Worm (Caenorhabditis elegans) whole organism, L4 larva: ENCODE results near the gene ufd-2.

Source experiments
- D1046.2 ChIP-seq: fragments of 200-800 bp; sonication (Bioruptor generic); IDR thresholded peaks from 2 replicates; pipeline ENCODE4 v1.3.6; 2022; ENCODE audit warnings: missing genetic modification characterization, missing compliant biosample characterization
- F37D6.2 ChIP-seq: sonication (generic microtip); optimal IDR thresholded peaks from 2 replicates; lab custom pipeline; 2016; ENCODE audit warnings: mild to moderate bottlenecking, missing genetic modification characterization, missing compliant biosample characterization
- F44E2.7 ChIP-seq: fragments of 200-800 bp; sonication (Bioruptor generic); IDR thresholded peaks from 2 replicates; pipeline ENCODE4 v2.1.2; 2022; ENCODE audit warnings: missing genetic modification characterization, missing compliant biosample characterization
- F49E8.2 ChIP-seq: sonication (generic microtip); optimal IDR thresholded peaks from 2 replicates; lab custom pipeline; 2016; ENCODE audit warnings: missing compliant biosample characterization, mild to moderate bottlenecking, missing genetic modification characterization, borderline replicate concordance
- R02D3.7 ChIP-seq: fragments of 150-350 bp; sonication (generic microtip); optimal IDR thresholded peaks from 3 replicates; lab custom pipeline; 2014; ENCODE audit warnings: missing biosample characterization, missing genetic modification characterization
- T20F7.1 ChIP-seq: fragments of 200-800 bp; sonication (Bioruptor generic); optimal IDR thresholded peaks from 2 replicates; lab custom pipeline; 2018; ENCODE audit warnings: mild to moderate bottlenecking, missing genetic modification characterization, missing compliant biosample characterization
- Y105C5A.15 ChIP-seq: fragments of 200-800 bp; sonication (Bioruptor generic); IDR thresholded peaks from 2 replicates; pipeline ENCODE4 v1.3.6; 2022; ENCODE audit warnings: missing genetic modification characterization, missing compliant biosample characterization
- Y48G9A.11 ChIP-seq: fragments of 200-800 bp; sonication (Bioruptor generic); IDR thresholded peaks from 2 replicates; pipeline ENCODE4 v1.3.6; 2022; ENCODE audit warnings: missing genetic modification reagents, missing genetic modification characterization, missing compliant biosample characterization
- Y75B8A.6 ChIP-seq: fragments of 200-800 bp; sonication (Bioruptor generic); IDR thresholded peaks from 2 replicates; pipeline ENCODE4 v1.3.6; 2022; ENCODE audit warnings: missing genetic modification reagents, missing genetic modification characterization, missing compliant biosample characterization
- ZK546.5 ChIP-seq, 2 experiments: sonication (generic microtip); optimal IDR thresholded peaks; 2 replicates each; lab custom pipeline; 2017; ENCODE audit warnings: missing biosample characterization in 2 of 2, missing genetic modification characterization in 2 of 2
- aly-2 ChIP-seq: sonication (generic microtip); optimal IDR thresholded peaks from 2 replicates; lab custom pipeline; 2018; ENCODE audit warnings: missing biosample characterization, missing genetic modification characterization
- attf-4 ChIP-seq: sonication (generic microtip); optimal IDR thresholded peaks from 3 replicates; lab custom pipeline; 2017; ENCODE audit warnings: missing biosample characterization, missing genetic modification characterization
- ceh-20 ChIP-seq: fragments of 200-800 bp; sonication (Bioruptor generic); IDR thresholded peaks from 2 replicates; pipeline ENCODE4 v1.3.6; 2022; ENCODE audit warnings: missing genetic modification reagents, missing genetic modification characterization, missing compliant biosample characterization
- ceh-32 ChIP-seq: sonication (generic microtip); optimal IDR thresholded peaks from 2 replicates; lab custom pipeline; 2016; ENCODE audit warnings: mild to moderate bottlenecking, missing genetic modification characterization, missing compliant biosample characterization; ENCODE audit not compliant: poor library complexity
- ceh-62 ChIP-seq: sonication (generic microtip); optimal IDR thresholded peaks from 2 replicates; lab custom pipeline; 2017; ENCODE audit warnings: missing biosample characterization, missing genetic modification characterization
- daf-16 ChIP-seq, 3 experiments: sonication (generic microtip); optimal IDR thresholded peaks; 2 replicates each; lab custom pipeline; 2016 to 2017; ENCODE audit warnings: missing genetic modification characterization in 3 of 3, missing genetic modification reagents in 3 of 3, mild to moderate bottlenecking in 2 of 3, missing compliant biosample characterization in 2 of 3, missing biosample characterization in 1 of 3, moderate library complexity in 1 of 3
- daf-8 ChIP-seq: fragments of 200-800 bp; sonication (Bioruptor generic); IDR thresholded peaks from 2 replicates; pipeline ENCODE4 v1.3.6; 2022; ENCODE audit warnings: missing genetic modification characterization, missing compliant biosample characterization
- dpl-1 ChIP-seq: fragments of 150-350 bp; optimal IDR thresholded peaks from 2 replicates; lab custom pipeline; 2014; ENCODE audit warnings: missing biosample characterization, missing genetic modification reagents, missing genetic modification characterization
- dve-1 ChIP-seq: sonication (generic microtip); optimal IDR thresholded peaks from 2 replicates; lab custom pipeline; 2017; ENCODE audit warnings: antibody characterized with exemption, mild to moderate bottlenecking, missing genetic modification characterization, missing compliant biosample characterization; ENCODE audit not compliant: insufficient read depth
- egl-27 ChIP-seq: sonication (generic microtip); optimal IDR thresholded peaks from 3 replicates; lab custom pipeline; 2017; ENCODE audit warnings: missing biosample characterization, missing genetic modification reagents, missing genetic modification characterization
- fkh-10 ChIP-seq: fragments of 150-350 bp; optimal IDR thresholded peaks from 2 replicates; lab custom pipeline; 2014; ENCODE audit warnings: missing biosample characterization, missing genetic modification reagents, missing genetic modification characterization
- fos-1 ChIP-seq: fragments of 150-350 bp; optimal IDR thresholded peaks from 2 replicates; lab custom pipeline; 2014; ENCODE audit warnings: missing biosample characterization, missing genetic modification characterization
- hif-1 ChIP-seq, 2 experiments: sonication (generic microtip); optimal IDR thresholded peaks; 2 replicates each; lab custom pipeline; 2016 to 2017; ENCODE audit warnings: missing compliant biosample characterization in 2 of 2, missing genetic modification characterization in 2 of 2, missing genetic modification reagents in 2 of 2, missing genotype in 2 of 2, mild to moderate bottlenecking in 1 of 2
- hlh-11 ChIP-seq: fragments of 200-800 bp; sonication (Bioruptor generic); optimal IDR thresholded peaks from 2 replicates; lab custom pipeline; 2018; ENCODE audit warnings: mild to moderate bottlenecking, missing genetic modification characterization, missing compliant biosample characterization
- hmg-1.1 ChIP-seq: fragments of 200-800 bp; sonication (Bioruptor generic); IDR thresholded peaks from 2 replicates; pipeline ENCODE4 v1.3.6; 2022; ENCODE audit warnings: missing genetic modification reagents, missing genetic modification characterization, missing compliant biosample characterization
- lin-15B ChIP-seq: fragments of 150-350 bp; sonication (generic microtip); optimal IDR thresholded peaks from 3 replicates; lab custom pipeline; 2014; ENCODE audit warnings: missing biosample characterization, missing genetic modification characterization
- lin-29 ChIP-seq: fragments of 200-800 bp; sonication (Bioruptor generic); IDR thresholded peaks from 2 replicates; pipeline ENCODE4 v1.3.6; 2022; ENCODE audit warnings: missing genetic modification reagents, missing genetic modification characterization, missing compliant biosample characterization
- lin-39 ChIP-seq: fragments of 150-350 bp; optimal IDR thresholded peaks from 2 replicates; lab custom pipeline; 2014; ENCODE audit warnings: missing biosample characterization, missing genetic modification reagents, missing genetic modification characterization
- lir-3 ChIP-seq: sonication (generic microtip); optimal IDR thresholded peaks from 2 replicates; lab custom pipeline; 2016; ENCODE audit warnings: mild to moderate bottlenecking, missing genetic modification characterization, missing compliant biosample characterization
- madf-9 ChIP-seq: fragments of 200-800 bp; sonication (Bioruptor generic); conservative IDR thresholded peaks from 2 replicates; pipeline ENCODE4 v1.3.6; 2022; ENCODE audit warnings: missing genetic modification reagents, missing genetic modification characterization, missing compliant biosample characterization
- mdt-29 ChIP-seq: fragments of 200-800 bp; sonication (Bioruptor generic); IDR thresholded peaks from 2 replicates; pipeline ENCODE4 v1.3.6; 2022; ENCODE audit warnings: missing genetic modification reagents, missing genetic modification characterization, missing compliant biosample characterization
- mep-1 ChIP-seq: fragments of 150-350 bp; sonication (generic microtip); optimal IDR thresholded peaks from 3 replicates; lab custom pipeline; 2014; ENCODE audit warnings: missing biosample characterization, missing genetic modification characterization
- mxl-2 ChIP-seq: fragments of 200-800 bp; sonication (Bioruptor generic); conservative IDR thresholded peaks from 2 replicates; pipeline ENCODE4 v1.3.6; 2022; ENCODE audit warnings: missing genetic modification reagents, missing genetic modification characterization, missing compliant biosample characterization
- mxl-3 ChIP-seq: fragments of 200-800 bp; sonication (Bioruptor generic); optimal IDR thresholded peaks from 2 replicates; lab custom pipeline; 2018; ENCODE audit warnings: mild to moderate bottlenecking, missing genetic modification characterization, missing compliant biosample characterization
- nhr-10 ChIP-seq: fragments of 150-350 bp; optimal IDR thresholded peaks from 2 replicates; lab custom pipeline; 2014; ENCODE audit warnings: missing biosample characterization, missing genetic modification characterization
- nhr-102 ChIP-seq: sonication (generic microtip); optimal IDR thresholded peaks from 2 replicates; lab custom pipeline; 2016; ENCODE audit warnings: mild to moderate bottlenecking, missing genetic modification characterization, moderate library complexity, missing compliant biosample characterization
- nhr-111 ChIP-seq: fragments of 200-800 bp; sonication (Bioruptor generic); optimal IDR thresholded peaks from 2 replicates; lab custom pipeline; 2018; ENCODE audit warnings: mild to moderate bottlenecking, missing genetic modification characterization, missing compliant biosample characterization
- nhr-237 ChIP-seq: sonication (generic microtip); optimal IDR thresholded peaks from 2 replicates; lab custom pipeline; 2017; ENCODE audit warnings: missing biosample characterization, missing genetic modification characterization
- nhr-25 ChIP-seq: sonication (generic microtip); optimal IDR thresholded peaks from 2 replicates; lab custom pipeline; 2017; ENCODE audit warnings: missing genetic modification characterization, mild to moderate bottlenecking, missing compliant biosample characterization, antibody characterized with exemption, moderate library complexity, borderline replicate concordance; ENCODE audit not compliant: insufficient read depth
- nhr-28 ChIP-seq: fragments of 150-350 bp; optimal IDR thresholded peaks from 2 replicates; lab custom pipeline; 2014; ENCODE audit warnings: missing biosample characterization, missing genetic modification characterization
- nhr-48 ChIP-seq: sonication (generic microtip); optimal IDR thresholded peaks from 2 replicates; lab custom pipeline; 2016; ENCODE audit warnings: mild to moderate bottlenecking, missing genetic modification characterization, missing compliant biosample characterization
- pqm-1 ChIP-seq: sonication (generic microtip); optimal IDR thresholded peaks from 2 replicates; lab custom pipeline; 2017; ENCODE audit warnings: missing biosample characterization, missing genetic modification characterization
- rbr-2 ChIP-seq: sonication (generic microtip); optimal IDR thresholded peaks from 2 replicates; lab custom pipeline; 2016; ENCODE audit warnings: missing genotype, missing genetic modification characterization, missing compliant biosample characterization
- set-16 ChIP-seq: fragments of 200-800 bp; sonication (Bioruptor generic); IDR thresholded peaks from 2 replicates; pipeline ENCODE4 v1.3.6; 2022; ENCODE audit warnings: missing genetic modification reagents, missing genetic modification characterization, missing compliant biosample characterization
- skn-1 ChIP-seq: fragments of 150-350 bp; optimal IDR thresholded peaks from 2 replicates; lab custom pipeline; 2014; ENCODE audit warnings: missing biosample characterization, missing genetic modification characterization
- snpc-1.2 ChIP-seq: fragments of 200-800 bp; sonication (Bioruptor generic); IDR thresholded peaks from 2 replicates; pipeline ENCODE4 v1.3.6; 2022; ENCODE audit warnings: missing genetic modification reagents, missing genetic modification characterization, missing compliant biosample characterization
- snpc-4 ChIP-seq: fragments of 150-350 bp; optimal IDR thresholded peaks from 2 replicates; lab custom pipeline; 2014; ENCODE audit warnings: missing biosample characterization, missing genetic modification characterization
- tag-97 ChIP-seq: fragments of 200-800 bp; sonication (Bioruptor generic); IDR thresholded peaks from 2 replicates; pipeline ENCODE4 v1.3.6; 2022; ENCODE audit warnings: missing genetic modification characterization, missing compliant biosample characterization
- unc-39 ChIP-seq: sonication (generic microtip); optimal IDR thresholded peaks from 2 replicates; lab custom pipeline; 2017; ENCODE audit warnings: missing biosample characterization, missing genetic modification characterization
- zag-1 ChIP-seq: fragments of 150-350 bp; optimal IDR thresholded peaks from 2 replicates; lab custom pipeline; 2014; ENCODE audit warnings: missing biosample characterization, missing genetic modification characterization
- zip-2 ChIP-seq: fragments of 150-350 bp; optimal IDR thresholded peaks from 2 replicates; lab custom pipeline; 2014; ENCODE audit warnings: missing biosample characterization, missing genetic modification characterization

ufd-2 gene

ce11 chrII:8016761-8017160 lies 45.8 kb upstream of the ufd-2 start:
- TF ChIP-seq lir-3 (tag; lab: Kevin White, UChicago) (no peak), F37D6.2 (tag; lab: Kevin White, UChicago) (no peak), daf-16 (GFP tag; optimal IDR thresholded peaks at IDR 0.05; lab: Kevin White, UChicago) (no peak), daf-16 (tag; optimal IDR thresholded peaks at IDR 0.05; lab: Kevin White, UChicago) (peak; percentile 83), D1046.2 (GFP tag; lab: Robert Waterston, UW) (peak; percentile 62; the same call in 1 of the 2 replicates), fos-1 (tag; lab: Kevin White, UChicago) (peak; percentile 70), F44E2.7 (GFP tag; lab: Robert Waterston, UW) (no peak), dve-1 (tag; lab: Kevin White, UChicago) (peak; percentile 95), snpc-4 (tag; lab: Kevin White, UChicago) (no peak), ceh-20 (GFP tag; lab: Robert Waterston, UW) (0 out of 2 replicates have a peak, but pooled peaks have one; percentile 36), hmg-1.1 (peak; percentile 31), attf-4 (tag; lab: Kevin White, UChicago) (no peak), nhr-25 (peak; percentile 53), Y48G9A.11 (GFP tag; lab: Robert Waterston, UW) (no peak), pqm-1 (tag; lab: Kevin White, UChicago) (peak; percentile 58), lin-15B (tag; lab: Kevin White, UChicago) (no peak), mxl-3 (GFP tag; lab: Kevin White, UChicago) (peak; percentile 78), mdt-29 (GFP tag; lab: Robert Waterston, UW) (peak; percentile 73; the same call in 1 of the 2 replicates), hif-1 (tag; optimal IDR thresholded peaks at IDR 0.05; lab: Kevin White, UChicago) (peak in 1 of 2 experiments; percentile 81), daf-8 (no peak), Y75B8A.6 (GFP tag; lab: Robert Waterston, UW) (no peak), snpc-1.2 (GFP tag; lab: Robert Waterston, UW) (no peak), nhr-10 (tag; lab: Kevin White, UChicago) (peak; percentile 72), lin-29 (GFP tag; lab: Robert Waterston, UW) (no peak), rbr-2 (no peak), unc-39 (tag; lab: Kevin White, UChicago) (no peak), mxl-2 (no peak), nhr-111 (GFP tag; lab: Kevin White, UChicago) (no peak), fkh-10 (GFP tag; lab: Kevin White, UChicago) (no peak), zip-2 (no peak), nhr-102 (tag; lab: Kevin White, UChicago) (peak; percentile 36), nhr-48 (tag; lab: Kevin White, UChicago) (peak; percentile 96), T20F7.1 (peak; percentile 78), lin-39 (tag; lab: Kevin White, UChicago) (no peak), F49E8.2 (no peak), hlh-11 (tag; lab: Kevin White, UChicago) (peak; percentile 97), dpl-1 (peak; percentile 25), aly-2 (tag; lab: Kevin White, UChicago) (no peak), ZK546.5 (tag; optimal IDR thresholded peaks at IDR 0.05; lab: Kevin White, UChicago) (no peak), R02D3.7 (tag; lab: Kevin White, UChicago) (no peak), nhr-28 (tag; lab: Kevin White, UChicago) (peak; percentile 87), ceh-62 (tag; lab: Kevin White, UChicago) (no peak), ceh-32 (tag; lab: Kevin White, UChicago) (no peak), mep-1 (tag; lab: Kevin White, UChicago) (peak; percentile 74), Y105C5A.15 (GFP tag; lab: Robert Waterston, UW) (no peak), skn-1 (tag; lab: Kevin White, UChicago) (no peak), nhr-237 (tag; lab: Kevin White, UChicago) (no peak), tag-97 (no peak), set-16 (GFP tag; lab: Robert Waterston, UW) (no peak), zag-1 (tag; lab: Kevin White, UChicago) (no peak), madf-9 (GFP tag; lab: Robert Waterston, UW) (peak; percentile 6; the same call in 1 of the 2 replicates), egl-27 (no peak)
